Worm (Caenorhabditis elegans): ENCODE results near the gene clec-210.

clec-210 gene

ce11 chrV:3127670-3128069, 9.5 kb downstream of the clec-210 start, which contains the start of gene Y73C8C.10:
Gene Y73C8C.10 (minus strand): TSS chrV:3127770.
- TF ChIP-seq Y53G8AR.9 (GFP tag; conservative IDR thresholded peaks at IDR 0.05) (no peak), ztf-26 (tag; optimal IDR thresholded peaks at IDR 0.05) (no peak), attf-5 (GFP tag; optimal IDR thresholded peaks at IDR 0.05) (no peak), F57A8.1 (GFP tag; optimal IDR thresholded peaks at IDR 0.05) (no peak), Y56A3A.18 (GFP tag; IDR thresholded peaks at IDR 0.05) (no peak), ztf-22 (GFP tag; optimal IDR thresholded peaks at IDR 0.05) (no peak), nfya-2 (GFP tag; IDR thresholded peaks at IDR 0.05) (no peak), D2030.7 (GFP tag; IDR thresholded peaks at IDR 0.05) (no peak), ZK185.1 (tag; optimal IDR thresholded peaks at IDR 0.05; ENCODE audit: poor library complexity, severe bottlenecking) (no peak), fkh-3 (tag; optimal IDR thresholded peaks at IDR 0.05) (no peak), F22D6.2 (tag; optimal IDR thresholded peaks at IDR 0.05) (no peak), ztf-18 (tag; optimal IDR thresholded peaks at IDR 0.05) (no peak), dpl-1 (GFP tag; optimal IDR thresholded peaks at IDR 0.05) (no peak), athp-1 (tag; optimal IDR thresholded peaks at IDR 0.05) (no peak), mxl-1 (tag; optimal IDR thresholded peaks at IDR 0.05) (no peak), hmg-20 (GFP tag; IDR thresholded peaks at IDR 0.05) (no peak), cebp-2 (GFP tag; IDR thresholded peaks at IDR 0.05) (no peak)

DNA sequence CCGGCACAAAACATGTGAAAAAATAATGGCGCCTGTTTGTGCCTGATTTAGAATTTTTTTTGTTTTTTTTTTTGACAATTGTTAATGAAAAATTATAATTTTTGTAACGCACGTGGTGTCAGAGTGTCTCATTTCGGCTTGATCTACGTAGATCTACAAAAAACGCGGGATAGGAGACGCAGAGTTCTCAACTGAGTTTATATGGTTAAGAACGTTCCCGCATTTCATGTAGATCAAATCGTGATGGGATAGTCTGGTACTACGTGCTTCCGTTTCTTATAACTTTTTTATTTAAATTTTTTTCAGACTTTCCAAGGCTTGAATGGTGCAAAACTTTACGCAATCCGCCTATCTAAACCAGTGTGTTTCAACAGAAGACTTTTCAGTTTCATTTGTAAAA, 10.6 kb downstream of the clec-210 start, which contains the start of gene tat-6:
tat-6 (plus strand) TSS at position 301 of the 400 bp plus-strand sequence.
- TF ChIP-seq lsl-1 (GFP tag; optimal IDR thresholded peaks at IDR 0.05): no peak
- no peak for TF ChIP-seq gei-17 (GFP tag; optimal IDR thresholded peaks at IDR 0.05)
- TF ChIP-seq ztf-26 (tag; optimal IDR thresholded peaks at IDR 0.05): no peak
- TF ChIP-seq ztf-18 (tag; optimal IDR thresholded peaks at IDR 0.05): no peak
- TF ChIP-seq let-526 (GFP tag; IDR thresholded peaks at IDR 0.05): no peak
- TF ChIP-seq attf-3 (GFP tag; conservative IDR thresholded peaks at IDR 0.05): no peak
- TF ChIP-seq rpc-1 (optimal IDR thresholded peaks at IDR 0.05): no peak
- TF ChIP-seq rpc-1 (tag; optimal IDR thresholded peaks at IDR 0.05): no peak
- TF ChIP-seq unc-62 (GFP tag; optimal IDR thresholded peaks at IDR 0.05): no peak

ce11 chrV:3132116-3132515, 13.9 kb downstream of the clec-210 start:
- TF ChIP-seq nfya-1 (tag; optimal IDR thresholded peaks at IDR 0.05; ENCODE audit: borderline replicate concordance, insufficient read depth) (no peak), egrh-3 (GFP tag; IDR thresholded peaks at IDR 0.05) (peak; percentile 98), hlh-12 (tag; optimal IDR thresholded peaks at IDR 0.05) (no peak), aptf-3 (GFP tag; IDR thresholded peaks at IDR 0.05) (no peak), rec-8 (tag; optimal IDR thresholded peaks at IDR 0.05) (no peak), tbx-9 (tag; optimal IDR thresholded peaks at IDR 0.05; ENCODE audit: borderline replicate concordance) (no peak), attf-5 (GFP tag; optimal IDR thresholded peaks at IDR 0.05) (no peak), lsl-1 (GFP tag; optimal IDR thresholded peaks at IDR 0.05) (no peak), F57C9.4 (tag; optimal IDR thresholded peaks at IDR 0.05) (no peak), ztf-28 (GFP tag; IDR thresholded peaks at IDR 0.05) (0 out of 2 replicates have a peak, but pooled peaks have one; percentile 17), snpc-1.3 (tag; optimal IDR thresholded peaks at IDR 0.05; ENCODE audit: insufficient read depth) (no peak), F10E7.11 (tag; optimal IDR thresholded peaks at IDR 0.05) (peak; percentile 38), ztf-25 (GFP tag; IDR thresholded peaks at IDR 0.05) (no peak), K11D2.4 (GFP tag; IDR thresholded peaks at IDR 0.05) (no peak), ets-4 (GFP tag; optimal IDR thresholded peaks at IDR 0.05) (no peak), bed-2 (GFP tag; IDR thresholded peaks at IDR 0.05) (peak; percentile 22; the same call in 1 of the 2 replicates), F52B5.7 (tag; optimal IDR thresholded peaks at IDR 0.05) (no peak), lin-54 (GFP tag; optimal IDR thresholded peaks at IDR 0.05) (no peak), dox-1 (GFP tag; IDR thresholded peaks at IDR 0.05) (peak; percentile 13; the same call in 1 of the 2 replicates), ceh-40 (GFP tag; IDR thresholded peaks at IDR 0.05) (no peak), lsy-27 (tag; optimal IDR thresholded peaks at IDR 0.05; ENCODE audit: borderline replicate concordance, insufficient read depth) (no peak), hsf-1 (GFP tag; IDR thresholded peaks at IDR 0.05) (no peak), tlf-1 (GFP tag; optimal IDR thresholded peaks at IDR 0.05) (no peak), ZK185.1 (tag; optimal IDR thresholded peaks at IDR 0.05; ENCODE audit: poor library complexity, severe bottlenecking) (no peak), K12H6.12 (tag; optimal IDR thresholded peaks at IDR 0.05) (no peak), Y79H2A.3 (GFP tag; conservative IDR thresholded peaks at IDR 0.05) (no peak)

All from whole organism, young adult.